Fruit fly (Drosophila melanogaster): ENCODE data around the gene dpr4.

Gene dpr4

dm6 chr3R:11542899-11543619, at the start of gene dpr4:
TSS of gene dpr4 (minus strand) at chr3R:11542949.
- no peak for TF ChIP-seq CG17801 (GFP tag; optimal IDR thresholded peaks at IDR 0.05; ENCODE audit: partially characterized antibody)

- peak; percentile 46 for TF ChIP-seq CG17801 (GFP tag; optimal IDR thresholded peaks at IDR 0.05; ENCODE audit: partially characterized antibody)
These were observed 47.1 kb upstream of the dpr4 start, which contains the start of gene CG6791 for dm6 chr3R:11589764-11590358. TSS of gene CG6791 (minus strand) at chr3R:11590146.

- peak; percentile 82 for TF ChIP-seq CG17801 (GFP tag; optimal IDR thresholded peaks at IDR 0.05; ENCODE audit: partially characterized antibody)
These were observed 39.5 kb upstream of the dpr4 start for dm6 chr3R:11582253-11582589.

dm6 chr3R:11581340-11582252, 38.8 kb upstream of the dpr4 start, which contains the start of gene wkd:
TSS of gene wkd (plus strand) at chr3R:11581576.
- TF ChIP-seq CG17801 (GFP tag; optimal IDR thresholded peaks at IDR 0.05; ENCODE audit: partially characterized antibody) = peak; percentile 14

dm6 chr3R:11578645-11579044, 35.9 kb upstream of the dpr4 start, which contains the start of the genes CG6790 and CG5342:
TSS of gene CG6790 (minus strand) at chr3R:11578745.
TSS of gene CG5342 (plus strand) at chr3R:11578826.
- no peak for TF ChIP-seq CG17801 (GFP tag; optimal IDR thresholded peaks at IDR 0.05; ENCODE audit: partially characterized antibody)

dm6 chr3R:11571408-11571807, 28.7 kb upstream of the dpr4 start:
- no peak for TF ChIP-seq CG17801 (GFP tag; optimal IDR thresholded peaks at IDR 0.05; ENCODE audit: partially characterized antibody)

dm6 chr3R:11569993-11570392, 27.2 kb upstream of the dpr4 start:
- TF ChIP-seq CG17801 (GFP tag; optimal IDR thresholded peaks at IDR 0.05; ENCODE audit: partially characterized antibody) = no peak

- TF ChIP-seq CG17801 (GFP tag; optimal IDR thresholded peaks at IDR 0.05; ENCODE audit: partially characterized antibody) = peak; percentile 78
These were observed 26.2 kb upstream of the dpr4 start, which contains the start of gene Mrp4 for dm6 chr3R:11568873-11569450. TSS of gene Mrp4 (plus strand) at chr3R:11569250.

dm6 chr3R:11566769-11567570, 24.2 kb upstream of the dpr4 start, which contains the start of the genes fabp and sea:
TSS of gene fabp (minus strand) at chr3R:11567054.
TSS of gene sea (minus strand) at chr3R:11567054.
- peak; percentile 91 for TF ChIP-seq CG17801 (GFP tag; optimal IDR thresholded peaks at IDR 0.05; ENCODE audit: partially characterized antibody)

- TF ChIP-seq CG17801 (GFP tag; optimal IDR thresholded peaks at IDR 0.05; ENCODE audit: partially characterized antibody) = no peak
These were observed 22.1 kb upstream of the dpr4 start for dm6 chr3R:11564792-11565402.

- no peak for TF ChIP-seq CG17801 (GFP tag; optimal IDR thresholded peaks at IDR 0.05; ENCODE audit: partially characterized antibody)
These were observed 20.4 kb upstream of the dpr4 start for dm6 chr3R:11563147-11563546.

- peak; percentile 95 for TF ChIP-seq CG17801 (GFP tag; optimal IDR thresholded peaks at IDR 0.05; ENCODE audit: partially characterized antibody)
These were observed 19.8 kb upstream of the dpr4 start for dm6 chr3R:11562326-11563109.

dm6 chr3R:11561648-11562047, 18.9 kb upstream of the dpr4 start:
- no peak for TF ChIP-seq CG17801 (GFP tag; optimal IDR thresholded peaks at IDR 0.05; ENCODE audit: partially characterized antibody)

Data from ovary, adult (tissue).